Worm (Caenorhabditis elegans): Measurements from ENCODE around the gene crh-1.

DNA sequence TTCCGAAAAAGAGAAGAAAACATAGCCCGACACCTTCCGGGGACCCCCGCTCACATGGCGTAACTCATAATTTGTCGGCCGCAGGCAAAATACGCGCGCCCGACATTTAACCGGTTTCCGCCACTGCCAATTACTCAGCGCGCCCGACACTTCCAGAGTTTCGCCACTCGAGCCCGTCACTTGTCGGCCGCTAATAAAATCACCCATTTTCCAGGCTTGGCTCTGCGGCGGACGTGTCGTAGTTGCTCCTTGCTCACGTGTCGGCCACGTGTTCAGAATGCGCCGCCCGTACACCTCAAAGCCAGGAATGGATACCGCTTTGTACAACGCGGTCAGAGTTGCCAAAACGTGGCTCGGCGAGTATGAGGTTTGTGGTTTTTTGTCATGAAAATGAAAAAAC, 29.9 kb upstream of the crh-1 start:
- no peak for TF ChIP-seq ceh-9 (tag; optimal IDR thresholded peaks at IDR 0.05)
- TF ChIP-seq zip-5 (tag; optimal IDR thresholded peaks at IDR 0.05), result no peak
- no peak for TF ChIP-seq pha-4 (tag; optimal IDR thresholded peaks at IDR 0.05)
- TF ChIP-seq Y22D7AL.16 (tag; optimal IDR thresholded peaks at IDR 0.05), result no peak
- no peak for TF ChIP-seq nfya-1 (tag; optimal IDR thresholded peaks at IDR 0.05)
- no peak for TF ChIP-seq sox-2 (GFP tag; IDR thresholded peaks at IDR 0.05)
- no peak for TF ChIP-seq ahr-1 (tag; optimal IDR thresholded peaks at IDR 0.05)
- TF ChIP-seq hlh-30 (tag; optimal IDR thresholded peaks at IDR 0.05; ENCODE audit: insufficient read depth), result no peak
- no peak for TF ChIP-seq elt-4 (tag; optimal IDR thresholded peaks at IDR 0.05)
- TF ChIP-seq tbx-2 (tag; optimal IDR thresholded peaks at IDR 0.05), result no peak
- no peak for TF ChIP-seq dmd-4 (tag; optimal IDR thresholded peaks at IDR 0.05; ENCODE audit: borderline replicate concordance)
- no peak for TF ChIP-seq ttx-3 (tag; optimal IDR thresholded peaks at IDR 0.05)

Measured in whole organism, late embryonic.